Fruit fly (Drosophila melanogaster): ENCODE results near the gene mus81.

Gene mus81

DNA sequence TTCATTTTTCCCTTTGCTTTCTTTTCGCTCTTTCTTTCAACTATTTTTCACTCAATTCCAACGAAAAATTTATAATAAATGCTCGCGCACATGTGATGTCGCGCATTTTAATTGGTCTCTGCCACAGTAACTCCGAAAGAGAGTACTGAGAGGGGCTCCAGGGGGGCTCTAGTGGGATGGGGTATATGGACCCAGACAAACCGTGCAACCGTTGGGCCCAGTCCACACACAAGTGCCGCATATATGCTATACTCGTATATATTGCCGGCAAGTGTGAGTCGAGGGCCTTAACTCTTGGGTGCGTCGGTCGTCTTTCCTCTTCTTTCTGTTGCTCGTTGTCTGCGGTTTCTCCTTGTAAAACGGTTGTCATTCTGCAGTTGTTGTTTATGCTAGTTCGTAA is 42.5 kb upstream of the mus81 start:
- TF ChIP-seq crol (GFP tag; IDR thresholded peaks at IDR 0.05) (peak; percentile 63; the same call in 1 of the 2 replicates), z (GFP tag; IDR thresholded peaks at IDR 0.05) (peak; percentile 79), NC2α (GFP tag; optimal IDR thresholded peaks at IDR 0.05) (no peak), CG17802 (tag; optimal IDR thresholded peaks at IDR 0.05) (peak; percentile 95), kni (GFP tag; optimal IDR thresholded peaks at IDR 0.05) (peak; percentile 64), chm (GFP tag; IDR thresholded peaks at IDR 0.05) (no peak), CG14860 (GFP tag; IDR thresholded peaks at IDR 0.05; ENCODE audit: partially characterized antibody) (no peak), nom (GFP tag; optimal IDR thresholded peaks at IDR 0.05) (peak; percentile 20), CG30431 (GFP tag; optimal IDR thresholded peaks at IDR 0.05) (no peak), sd (tag; optimal IDR thresholded peaks at IDR 0.05) (peak; percentile 2), CG13296 (GFP tag; optimal IDR thresholded peaks at IDR 0.05) (no peak), CG14965 (GFP tag; optimal IDR thresholded peaks at IDR 0.05; ENCODE audit: borderline replicate concordance) (no peak), toy (GFP tag; IDR thresholded peaks at IDR 0.05) (no peak), PHDP (tag; optimal IDR thresholded peaks at IDR 0.05) (no peak), vvl (GFP tag; IDR thresholded peaks at IDR 0.05) (0 out of 2 replicates have a peak, but pooled peaks have one; percentile 16)

DNA sequence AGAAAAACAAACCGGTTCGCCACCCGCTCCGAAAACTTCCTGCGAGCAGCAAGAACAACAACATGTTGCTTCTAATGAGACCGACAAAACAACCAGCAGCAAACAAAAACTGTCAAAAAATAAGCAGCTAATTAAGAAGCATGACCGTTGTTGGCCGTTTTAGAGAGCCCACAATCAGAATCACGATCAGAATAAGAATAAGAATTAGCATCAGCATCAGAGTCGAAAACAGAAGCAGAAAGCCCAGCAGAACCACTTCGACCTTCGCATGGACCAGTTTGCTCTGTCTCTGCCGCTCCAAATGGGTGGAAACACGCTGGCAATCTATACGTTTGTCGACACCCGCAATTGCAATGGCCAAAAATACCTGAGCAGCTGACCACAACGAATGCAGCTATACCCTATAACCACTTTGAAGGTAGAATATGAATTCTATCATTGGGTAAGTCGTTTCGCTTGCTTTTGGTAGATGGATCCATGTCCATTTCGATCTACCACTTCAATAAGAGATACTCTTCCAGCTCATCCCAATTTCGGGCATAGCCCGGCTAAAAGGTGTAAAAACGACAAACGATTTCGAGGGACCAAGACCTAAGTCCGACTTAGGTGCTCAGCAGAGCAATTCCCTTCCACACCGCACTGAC is 41.3 kb upstream of the mus81 start:
- TF ChIP-seq Gsc (GFP tag; IDR thresholded peaks at IDR 0.05) (no peak), wek (GFP tag; optimal IDR thresholded peaks at IDR 0.05) (no peak), CG12769 (tag; optimal IDR thresholded peaks at IDR 0.05) (peak; percentile 11), Nf-YC (tag; optimal IDR thresholded peaks at IDR 0.05) (no peak), chinmo (GFP tag; IDR thresholded peaks at IDR 0.05; ENCODE audit: partially characterized antibody) (0 out of 4 replicates have a peak, but pooled peaks have one; percentile 74), dm (GFP tag; optimal IDR thresholded peaks at IDR 0.05) (no peak), CG7786 (GFP tag; optimal IDR thresholded peaks at IDR 0.05) (no peak), CG10959 (GFP tag; IDR thresholded peaks at IDR 0.05) (no peak), ham (GFP tag; IDR thresholded peaks at IDR 0.05) (no peak), CG12942 (GFP tag; optimal IDR thresholded peaks at IDR 0.05) (no peak), jigr1 (GFP tag; IDR thresholded peaks at IDR 0.05) (no peak), CG1529 (GFP tag; optimal IDR thresholded peaks at IDR 0.05) (no peak), stc (GFP tag; IDR thresholded peaks at IDR 0.05) (no peak), bcd (GFP tag; optimal IDR thresholded peaks at IDR 0.05) (no peak), pho (GFP tag; optimal IDR thresholded peaks at IDR 0.05) (no peak), ken (GFP tag; IDR thresholded peaks at IDR 0.05) (no peak), CG7357 (GFP tag; IDR thresholded peaks at IDR 0.05) (no peak), Side (GFP tag; optimal IDR thresholded peaks at IDR 0.05) (no peak), CG34376 (GFP tag; optimal IDR thresholded peaks at IDR 0.05) (no peak), CG1792 (GFP tag; optimal IDR thresholded peaks at IDR 0.05) (no peak), pan (optimal IDR thresholded peaks at IDR 0.05) (no peak), pan (GFP tag; optimal IDR thresholded peaks at IDR 0.05 in 1 of 2, IDR thresholded peaks at IDR 0.05 in 1 of 2) (no peak), MBD-R2 (GFP tag; IDR thresholded peaks at IDR 0.05) (no peak), CG17802 (tag; optimal IDR thresholded peaks at IDR 0.05) (no peak), nau (GFP tag; optimal IDR thresholded peaks at IDR 0.05) (no peak), lab (GFP tag; optimal IDR thresholded peaks at IDR 0.05) (no peak), D19A (tag; optimal IDR thresholded peaks at IDR 0.05) (peak; percentile 55), CG31365 (tag; optimal IDR thresholded peaks at IDR 0.05) (no peak), row (GFP tag; IDR thresholded peaks at IDR 0.05) (no peak), H2.0 (GFP tag; IDR thresholded peaks at IDR 0.05) (no peak), sug (tag; optimal IDR thresholded peaks at IDR 0.05) (no peak), Drgx (GFP tag; IDR thresholded peaks at IDR 0.05) (0 out of 2 replicates have a peak, but pooled peaks have one; percentile 21), dati (GFP tag; IDR thresholded peaks at IDR 0.05) (no peak), abd-A (tag; optimal IDR thresholded peaks at IDR 0.05) (peak; percentile 15), peb (GFP tag; IDR thresholded peaks at IDR 0.05) (no peak), CG4707 (GFP tag; optimal IDR thresholded peaks at IDR 0.05) (no peak), Meics (GFP tag; optimal IDR thresholded peaks at IDR 0.05) (no peak)
